Worm (Caenorhabditis elegans): Measurements from ENCODE around the gene clec-51.

clec-51 gene

ce11 chrIV:8165950-8166349 lies 2.4 kb upstream of the clec-51 start, which contains the start of gene B0218.7:
Gene B0218.7, minus strand, starts transcription at chrIV:8166050.
- TF ChIP-seq pat-9 (tag; optimal IDR thresholded peaks at IDR 0.05) (no peak), ztf-16 (tag; optimal IDR thresholded peaks at IDR 0.05) (no peak), unc-55 (GFP tag; optimal IDR thresholded peaks at IDR 0.05) (no peak), nhr-232 (tag; optimal IDR thresholded peaks at IDR 0.05) (no peak), npax-4 (tag; optimal IDR thresholded peaks at IDR 0.05) (no peak), zip-5 (tag; optimal IDR thresholded peaks at IDR 0.05) (no peak), sox-2 (GFP tag; IDR thresholded peaks at IDR 0.05) (no peak), ceh-45 (GFP tag; IDR thresholded peaks at IDR 0.05) (no peak), nfya-1 (tag; optimal IDR thresholded peaks at IDR 0.05) (no peak), unc-86 (tag; optimal IDR thresholded peaks at IDR 0.05) (no peak), K09A11.1 (tag; optimal IDR thresholded peaks at IDR 0.05; ENCODE audit: insufficient read depth) (no peak), hlh-30 (tag; optimal IDR thresholded peaks at IDR 0.05; ENCODE audit: insufficient read depth) (no peak), pros-1 (tag; optimal IDR thresholded peaks at IDR 0.05) (no peak), pqm-1 (tag; optimal IDR thresholded peaks at IDR 0.05) (no peak), T23F11.4 (GFP tag; optimal IDR thresholded peaks at IDR 0.05) (no peak), ceh-31 (tag; optimal IDR thresholded peaks at IDR 0.05) (no peak)

DNA sequence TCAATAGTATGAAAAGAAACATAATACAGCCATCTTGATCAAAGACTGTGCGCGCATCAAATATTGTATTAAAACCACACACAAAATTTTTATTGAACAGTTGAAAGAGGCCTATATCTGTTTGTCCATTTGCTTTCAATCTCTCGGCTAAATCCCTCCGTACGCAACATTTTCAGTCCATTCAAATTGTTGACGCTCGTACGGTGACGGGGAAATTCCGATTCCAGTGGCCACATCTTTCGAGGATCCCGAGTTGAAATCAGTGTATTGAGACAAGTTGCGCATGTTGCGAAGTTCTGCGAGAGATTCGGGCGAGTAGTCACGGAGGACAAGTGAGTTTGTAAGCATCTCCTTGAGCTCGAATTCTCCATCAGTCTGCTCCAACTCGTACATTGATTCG lies 915 bp upstream of the clec-51 start:
- TF ChIP-seq F13H6.1 (tag; optimal IDR thresholded peaks at IDR 0.05), result no peak
- TF ChIP-seq pros-1 (tag; optimal IDR thresholded peaks at IDR 0.05), result no peak
- no peak for TF ChIP-seq lin-11 (tag; optimal IDR thresholded peaks at IDR 0.05)
- TF ChIP-seq pax-1 (tag; optimal IDR thresholded peaks at IDR 0.05), result no peak
- no peak for TF ChIP-seq ceh-24 (tag; optimal IDR thresholded peaks at IDR 0.05)
- TF ChIP-seq ahr-1 (tag; optimal IDR thresholded peaks at IDR 0.05), result no peak
- TF ChIP-seq unc-55 (GFP tag; optimal IDR thresholded peaks at IDR 0.05), result no peak
- TF ChIP-seq ceh-19 (GFP tag; optimal IDR thresholded peaks at IDR 0.05), result no peak
- no peak for TF ChIP-seq sdc-2 (tag; optimal IDR thresholded peaks at IDR 0.05)
- TF ChIP-seq fkh-6 (tag; optimal IDR thresholded peaks at IDR 0.05), result no peak
- TF ChIP-seq T23F11.4 (GFP tag; optimal IDR thresholded peaks at IDR 0.05), result no peak

DNA sequence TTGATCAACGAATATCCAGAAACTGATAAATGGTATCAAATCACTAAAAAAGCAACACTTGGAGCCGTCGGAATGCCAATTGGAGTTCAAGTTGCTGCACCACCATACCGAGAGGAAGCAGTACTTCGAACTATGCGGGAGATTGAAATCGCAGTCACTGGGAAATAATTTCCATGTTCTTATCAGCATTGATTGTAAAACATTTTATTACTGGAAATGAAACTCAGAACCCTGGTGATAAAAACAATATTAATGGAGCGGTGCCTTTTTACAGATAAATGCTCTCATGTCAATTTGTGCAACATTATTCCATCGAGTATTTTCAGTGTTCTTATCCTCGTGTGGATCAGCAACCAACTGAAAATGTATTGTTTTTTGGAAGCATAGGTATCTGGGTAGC lies 1.8 kb downstream of the clec-51 start:
- TF ChIP-seq fax-1 (tag; optimal IDR thresholded peaks at IDR 0.05) (no peak), lim-6 (tag; optimal IDR thresholded peaks at IDR 0.05) (no peak), pat-9 (tag; optimal IDR thresholded peaks at IDR 0.05) (no peak), nfya-1 (tag; optimal IDR thresholded peaks at IDR 0.05) (no peak), ceh-24 (tag; optimal IDR thresholded peaks at IDR 0.05) (no peak), npax-4 (tag; optimal IDR thresholded peaks at IDR 0.05) (no peak), unc-86 (tag; optimal IDR thresholded peaks at IDR 0.05) (no peak), pros-1 (tag; optimal IDR thresholded peaks at IDR 0.05) (no peak), ztf-16 (tag; optimal IDR thresholded peaks at IDR 0.05) (no peak), dve-1 (tag; optimal IDR thresholded peaks at IDR 0.05) (no peak), ceh-34 (tag; optimal IDR thresholded peaks at IDR 0.05) (no peak), zip-5 (tag; optimal IDR thresholded peaks at IDR 0.05) (no peak), ceh-19 (GFP tag; optimal IDR thresholded peaks at IDR 0.05) (no peak), hlh-30 (tag; optimal IDR thresholded peaks at IDR 0.05; ENCODE audit: insufficient read depth) (no peak), ceh-30 (tag; optimal IDR thresholded peaks at IDR 0.05) (no peak), che-1 (tag; optimal IDR thresholded peaks at IDR 0.05) (no peak)

ce11 chrIV:8159995-8160394 lies 3.6 kb downstream of the clec-51 start:
- TF ChIP-seq pha-4 (tag; optimal IDR thresholded peaks at IDR 0.05) (no peak), hlh-15 (tag; optimal IDR thresholded peaks at IDR 0.05) (no peak), pat-9 (tag; optimal IDR thresholded peaks at IDR 0.05) (no peak), elt-2 (tag; optimal IDR thresholded peaks at IDR 0.05) (no peak), ceh-34 (tag; optimal IDR thresholded peaks at IDR 0.05) (no peak), unc-86 (tag; optimal IDR thresholded peaks at IDR 0.05) (no peak), hlh-30 (tag; optimal IDR thresholded peaks at IDR 0.05; ENCODE audit: insufficient read depth) (no peak), pros-1 (tag; optimal IDR thresholded peaks at IDR 0.05) (no peak), ahr-1 (tag; optimal IDR thresholded peaks at IDR 0.05) (no peak), lin-11 (tag; optimal IDR thresholded peaks at IDR 0.05) (no peak), ceh-9 (tag; optimal IDR thresholded peaks at IDR 0.05) (no peak), fax-1 (tag; optimal IDR thresholded peaks at IDR 0.05) (no peak), ref-2 (tag; optimal IDR thresholded peaks at IDR 0.05) (no peak), ceh-18 (tag; optimal IDR thresholded peaks at IDR 0.05) (no peak), mec-3 (tag; optimal IDR thresholded peaks at IDR 0.05; ENCODE audit: borderline replicate concordance) (no peak)
